Fruit fly (Drosophila melanogaster) Kc167 (cell line): ENCODE results near the gene Bhmt.

Experiments used
- Myc ChIP-seq: fragments of >200 bp; optimal IDR thresholded peaks from 2 replicates; lab custom pipeline; 2017; ENCODE audit warnings: missing external identifiers
- Sin3A ChIP-seq: fragments of >200 bp; optimal IDR thresholded peaks from 2 replicates; lab custom pipeline; 2018; ENCODE audit warnings: missing external identifiers
- h ChIP-seq: fragments of >200 bp; optimal IDR thresholded peaks from 3 replicates; lab custom pipeline; 2018; ENCODE audit warnings: missing external identifiers
- insv ChIP-seq: fragments of >200 bp; optimal IDR thresholded peaks from 3 replicates; lab custom pipeline; 2018; ENCODE audit warnings: missing external identifiers
- psq ChIP-seq: fragments of >200 bp; optimal IDR thresholded peaks from 2 replicates; lab custom pipeline; 2017; ENCODE audit warnings: missing external identifiers
- ttk ChIP-seq: sonication (Bioruptor generic); optimal IDR thresholded peaks from 2 replicates; lab custom pipeline; 2017; ENCODE audit warnings: missing external identifiers

- TF ChIP-seq h (no peak), psq (lab: Kevin White, UChicago) (no peak), Myc (lab: Kevin White, UChicago) (no peak), Sin3A (no peak), insv (no peak), ttk (lab: Kevin White, UChicago) (no peak)
Measured at dm6 chr2L:18951674-18952073, 5.4 kb downstream of the Bhmt start, which contains the start of gene Nedd8.
